Worm (Caenorhabditis elegans) whole organism, L4 larva: Measurements from ENCODE around the gene T28F3.11.

Experiments used
- F44E2.7 ChIP-seq: fragments of 200-800 bp; sonication (Bioruptor generic); IDR thresholded peaks from 2 replicates; pipeline ENCODE4 v2.1.2; 2022; ENCODE audit warnings: missing genetic modification characterization, missing compliant biosample characterization
- T20F7.1 ChIP-seq: fragments of 200-800 bp; sonication (Bioruptor generic); optimal IDR thresholded peaks from 2 replicates; lab custom pipeline; 2018; ENCODE audit warnings: mild to moderate bottlenecking, missing genetic modification characterization, missing compliant biosample characterization
- Y105C5A.15 ChIP-seq: fragments of 200-800 bp; sonication (Bioruptor generic); IDR thresholded peaks from 2 replicates; pipeline ENCODE4 v1.3.6; 2022; ENCODE audit warnings: missing genetic modification characterization, missing compliant biosample characterization
- Y5F2A.4 ChIP-seq: fragments of 200-800 bp; sonication (Bioruptor generic); optimal IDR thresholded peaks from 2 replicates; lab custom pipeline; 2018; ENCODE audit warnings: mild to moderate bottlenecking, missing genetic modification characterization, missing compliant biosample characterization
- Y75B8A.6 ChIP-seq: fragments of 200-800 bp; sonication (Bioruptor generic); IDR thresholded peaks from 2 replicates; pipeline ENCODE4 v1.3.6; 2022; ENCODE audit warnings: missing genetic modification reagents, missing genetic modification characterization, missing compliant biosample characterization
- aha-1 ChIP-seq: fragments of 150-350 bp; peaks from one replicate; lab custom pipeline; 2014; ENCODE audit warnings: missing biosample characterization, missing genetic modification characterization
- aly-2 ChIP-seq: sonication (generic microtip); optimal IDR thresholded peaks from 2 replicates; lab custom pipeline; 2018; ENCODE audit warnings: missing biosample characterization, missing genetic modification characterization
- ama-1 ChIP-seq: fragments of 150-350 bp; optimal IDR thresholded peaks from 2 replicates; lab custom pipeline; 2014; ENCODE audit warnings: inconsistent platforms, mixed read lengths
- arid-1 ChIP-seq: fragments of 200-800 bp; sonication (Bioruptor generic); conservative IDR thresholded peaks from 2 replicates; pipeline ENCODE4 v1.3.6; 2022; ENCODE audit warnings: missing genetic modification reagents, missing genetic modification characterization, missing compliant biosample characterization
- ctbp-1 ChIP-seq: fragments of 200-800 bp; sonication (Bioruptor generic); IDR thresholded peaks from 2 replicates; pipeline ENCODE4 v1.3.6; 2022; ENCODE audit warnings: missing genetic modification reagents, missing genetic modification characterization, missing compliant biosample characterization
- daf-16 ChIP-seq, 3 experiments: sonication (generic microtip); optimal IDR thresholded peaks; 2 replicates each; lab custom pipeline; 2016 to 2017; ENCODE audit warnings: missing genetic modification characterization in 3 of 3, missing genetic modification reagents in 3 of 3, mild to moderate bottlenecking in 2 of 3, missing compliant biosample characterization in 2 of 3, missing biosample characterization in 1 of 3, moderate library complexity in 1 of 3
- daf-19 ChIP-seq: fragments of 200-800 bp; sonication (Bioruptor generic); conservative IDR thresholded peaks from 2 replicates; pipeline ENCODE4 v1.3.6; 2022; ENCODE audit warnings: missing genetic modification characterization, missing compliant biosample characterization
- daf-8 ChIP-seq: fragments of 200-800 bp; sonication (Bioruptor generic); IDR thresholded peaks from 2 replicates; pipeline ENCODE4 v1.3.6; 2022; ENCODE audit warnings: missing genetic modification characterization, missing compliant biosample characterization
- duxl-1 ChIP-seq: sonication (generic microtip); optimal IDR thresholded peaks from 2 replicates; lab custom pipeline; 2016; ENCODE audit warnings: mild to moderate bottlenecking, missing genetic modification characterization, moderate library complexity, missing compliant biosample characterization; ENCODE audit not compliant: poor library complexity
- dve-1 ChIP-seq: sonication (generic microtip); optimal IDR thresholded peaks from 2 replicates; lab custom pipeline; 2017; ENCODE audit warnings: antibody characterized with exemption, mild to moderate bottlenecking, missing genetic modification characterization, missing compliant biosample characterization; ENCODE audit not compliant: insufficient read depth
- egl-27 ChIP-seq: sonication (generic microtip); optimal IDR thresholded peaks from 3 replicates; lab custom pipeline; 2017; ENCODE audit warnings: missing biosample characterization, missing genetic modification reagents, missing genetic modification characterization
- egl-43 ChIP-seq: fragments of 200-800 bp; sonication (Bioruptor generic); IDR thresholded peaks from 2 replicates; pipeline ENCODE4 v1.3.6; 2022; ENCODE audit warnings: missing genetic modification reagents, missing genetic modification characterization, missing compliant biosample characterization
- fos-1 ChIP-seq: fragments of 150-350 bp; optimal IDR thresholded peaks from 2 replicates; lab custom pipeline; 2014; ENCODE audit warnings: missing biosample characterization, missing genetic modification characterization
- hif-1 ChIP-seq, 2 experiments: sonication (generic microtip); optimal IDR thresholded peaks; 2 replicates each; lab custom pipeline; 2016 to 2017; ENCODE audit warnings: missing compliant biosample characterization in 2 of 2, missing genetic modification characterization in 2 of 2, missing genetic modification reagents in 2 of 2, missing genotype in 2 of 2, mild to moderate bottlenecking in 1 of 2
- lim-7 ChIP-seq: fragments of 200-800 bp; sonication (Bioruptor generic); IDR thresholded peaks from 2 replicates; pipeline ENCODE4 v1.3.6; 2022; ENCODE audit warnings: missing genetic modification characterization, missing compliant biosample characterization
- lin-13 ChIP-seq: fragments of 150-350 bp; optimal IDR thresholded peaks from 2 replicates; lab custom pipeline; 2014; ENCODE audit warnings: missing biosample characterization, missing genetic modification reagents, missing genetic modification characterization
- lin-38 ChIP-seq: fragments of 200-800 bp; sonication (Bioruptor generic); IDR thresholded peaks from 2 replicates; pipeline ENCODE4 v1.3.6; 2022; ENCODE audit warnings: missing genetic modification reagents, missing genetic modification characterization, missing compliant biosample characterization
- lsy-2 ChIP-seq, 2 experiments: fragments of 150-350 bp in 1 of 2; sonication (generic microtip) in 1 of 2; optimal IDR thresholded peaks; 2 replicates each; lab custom pipeline; 2014 to 2017; ENCODE audit warnings: missing biosample characterization in 2 of 2, missing genetic modification characterization in 2 of 2
- mdt-29 ChIP-seq: fragments of 200-800 bp; sonication (Bioruptor generic); IDR thresholded peaks from 2 replicates; pipeline ENCODE4 v1.3.6; 2022; ENCODE audit warnings: missing genetic modification reagents, missing genetic modification characterization, missing compliant biosample characterization
- mep-1 ChIP-seq: fragments of 150-350 bp; sonication (generic microtip); optimal IDR thresholded peaks from 3 replicates; lab custom pipeline; 2014; ENCODE audit warnings: missing biosample characterization, missing genetic modification characterization
- mes-2 ChIP-seq: sonication (generic microtip); optimal IDR thresholded peaks from 2 replicates; lab custom pipeline; 2016; ENCODE audit warnings: missing genotype, mild to moderate bottlenecking, missing genetic modification characterization, missing compliant biosample characterization; ENCODE audit not compliant: poor library complexity, severe bottlenecking
- mxl-2 ChIP-seq: fragments of 200-800 bp; sonication (Bioruptor generic); conservative IDR thresholded peaks from 2 replicates; pipeline ENCODE4 v1.3.6; 2022; ENCODE audit warnings: missing genetic modification reagents, missing genetic modification characterization, missing compliant biosample characterization
- nhr-25 ChIP-seq: sonication (generic microtip); optimal IDR thresholded peaks from 2 replicates; lab custom pipeline; 2017; ENCODE audit warnings: missing genetic modification characterization, mild to moderate bottlenecking, missing compliant biosample characterization, antibody characterized with exemption, moderate library complexity, borderline replicate concordance; ENCODE audit not compliant: insufficient read depth
- nhr-28 ChIP-seq: fragments of 150-350 bp; optimal IDR thresholded peaks from 2 replicates; lab custom pipeline; 2014; ENCODE audit warnings: missing biosample characterization, missing genetic modification characterization
- rbr-2 ChIP-seq: sonication (generic microtip); optimal IDR thresholded peaks from 2 replicates; lab custom pipeline; 2016; ENCODE audit warnings: missing genotype, missing genetic modification characterization, missing compliant biosample characterization
- saeg-2 ChIP-seq: fragments of 200-800 bp; sonication (Bioruptor generic); IDR thresholded peaks from 2 replicates; pipeline ENCODE4 v1.3.6; 2022; ENCODE audit warnings: missing genetic modification reagents, missing genetic modification characterization, missing compliant biosample characterization
- snpc-1.2 ChIP-seq: fragments of 200-800 bp; sonication (Bioruptor generic); IDR thresholded peaks from 2 replicates; pipeline ENCODE4 v1.3.6; 2022; ENCODE audit warnings: missing genetic modification reagents, missing genetic modification characterization, missing compliant biosample characterization
- unc-62 ChIP-seq, 3 experiments: fragments of 150-350 bp in 1 of 3; sonication (generic microtip); optimal IDR thresholded peaks in 2 of 3; peaks in 1 of 3; 1 replicate in 1 of 3; 2 replicates in 2 of 3; lab custom pipeline; 2014 to 2017; ENCODE audit warnings: missing biosample characterization in 3 of 3, missing genetic modification characterization in 3 of 3, missing genetic modification reagents in 3 of 3, missing genotype in 1 of 3
- vab-7 ChIP-seq: fragments of 200-800 bp; sonication (Bioruptor generic); IDR thresholded peaks from 2 replicates; pipeline ENCODE4 v1.3.6; 2022; ENCODE audit warnings: missing genetic modification reagents, missing genetic modification characterization, missing compliant biosample characterization
- ztf-7 ChIP-seq: fragments of 150-350 bp; optimal IDR thresholded peaks from 2 replicates; lab custom pipeline; 2014; ENCODE audit warnings: missing biosample characterization, missing genetic modification characterization

The T28F3.11 gene

DNA sequence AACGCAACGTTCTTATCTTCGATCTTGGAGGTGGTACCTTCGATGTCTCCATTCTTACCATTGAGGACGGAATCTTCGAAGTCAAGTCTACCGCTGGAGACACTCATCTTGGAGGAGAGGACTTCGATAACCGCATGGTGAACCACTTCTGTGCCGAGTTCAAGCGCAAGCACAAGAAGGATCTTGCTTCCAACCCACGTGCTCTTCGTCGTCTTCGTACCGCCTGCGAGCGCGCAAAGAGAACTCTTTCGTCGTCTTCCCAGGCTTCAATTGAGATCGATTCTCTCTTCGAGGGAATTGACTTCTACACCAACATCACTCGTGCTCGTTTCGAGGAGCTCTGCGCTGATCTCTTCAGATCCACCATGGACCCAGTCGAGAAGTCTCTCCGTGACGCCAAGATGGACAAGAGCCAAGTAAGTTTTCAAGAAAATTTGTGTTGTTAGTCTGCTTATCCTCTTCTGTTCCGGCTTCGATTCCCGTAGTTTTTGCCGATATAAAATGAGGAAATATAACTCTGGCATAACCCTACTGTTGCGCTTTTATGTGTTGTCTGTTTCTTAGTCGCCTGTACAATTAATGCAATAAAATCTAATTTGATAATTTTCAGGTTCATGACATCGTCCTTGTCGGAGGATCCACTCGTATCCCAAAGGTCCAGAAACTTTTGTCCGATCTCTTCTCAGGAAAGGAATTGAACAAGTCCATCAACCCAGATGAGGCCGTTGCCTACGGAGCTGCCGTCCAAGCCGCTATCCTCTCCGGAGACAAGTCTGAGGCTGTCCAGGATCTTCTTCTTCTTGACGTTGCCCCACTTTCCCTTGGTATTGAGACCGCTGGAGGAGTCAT lies 11.7 kb downstream of the T28F3.11 start (continued):
- TF ChIP-seq unc-62 (GFP tag; optimal IDR thresholded peaks at IDR 0.05 in 1 of 2; lab: Kevin White, UChicago) (no peak), unc-62 (tag; optimal IDR thresholded peaks at IDR 0.05; lab: Kevin White, UChicago) (no peak), lin-38 (GFP tag; lab: Robert Waterston, UW) (peak; percentile 27; the same call in 1 of the 2 replicates), nhr-25 (tag; lab: Kevin White, UChicago) (no peak), mxl-2 (GFP tag; lab: Robert Waterston, UW) (no peak), T20F7.1 (no peak), ctbp-1 (peak; percentile 34; the same call in 1 of the 2 replicates), rbr-2 (no peak), lin-13 (peak; percentile 17), saeg-2 (GFP tag; lab: Robert Waterston, UW) (0 out of 2 replicates have a peak, but pooled peaks have one; percentile 32), mes-2 (tag; lab: Kevin White, UChicago) (no peak), lsy-2 (tag; optimal IDR thresholded peaks at IDR 0.05; lab: Kevin White, UChicago) (peak in 1 of 2 experiments; percentile 41), daf-16 (GFP tag; optimal IDR thresholded peaks at IDR 0.05; lab: Kevin White, UChicago) (no peak), daf-16 (tag; optimal IDR thresholded peaks at IDR 0.05; lab: Kevin White, UChicago) (peak; percentile 12), Y105C5A.15 (peak; percentile 15; the same call in 1 of the 2 replicates), egl-27 (tag; lab: Kevin White, UChicago) (no peak), daf-8 (GFP tag; lab: Robert Waterston, UW) (no peak), F44E2.7 (GFP tag; lab: Robert Waterston, UW) (peak; percentile 19; the same call in 1 of the 2 replicates), egl-43 (GFP tag; lab: Robert Waterston, UW) (0 out of 2 replicates have a peak, but pooled peaks have one; percentile 50), mdt-29 (GFP tag; lab: Robert Waterston, UW) (0 out of 2 replicates have a peak, but pooled peaks have one; percentile 7), aly-2 (tag; lab: Kevin White, UChicago) (peak; percentile 81), fos-1 (tag; lab: Kevin White, UChicago) (no peak), mep-1 (tag; lab: Kevin White, UChicago) (peak; percentile 14), dve-1 (tag; lab: Kevin White, UChicago) (no peak)

DNA sequence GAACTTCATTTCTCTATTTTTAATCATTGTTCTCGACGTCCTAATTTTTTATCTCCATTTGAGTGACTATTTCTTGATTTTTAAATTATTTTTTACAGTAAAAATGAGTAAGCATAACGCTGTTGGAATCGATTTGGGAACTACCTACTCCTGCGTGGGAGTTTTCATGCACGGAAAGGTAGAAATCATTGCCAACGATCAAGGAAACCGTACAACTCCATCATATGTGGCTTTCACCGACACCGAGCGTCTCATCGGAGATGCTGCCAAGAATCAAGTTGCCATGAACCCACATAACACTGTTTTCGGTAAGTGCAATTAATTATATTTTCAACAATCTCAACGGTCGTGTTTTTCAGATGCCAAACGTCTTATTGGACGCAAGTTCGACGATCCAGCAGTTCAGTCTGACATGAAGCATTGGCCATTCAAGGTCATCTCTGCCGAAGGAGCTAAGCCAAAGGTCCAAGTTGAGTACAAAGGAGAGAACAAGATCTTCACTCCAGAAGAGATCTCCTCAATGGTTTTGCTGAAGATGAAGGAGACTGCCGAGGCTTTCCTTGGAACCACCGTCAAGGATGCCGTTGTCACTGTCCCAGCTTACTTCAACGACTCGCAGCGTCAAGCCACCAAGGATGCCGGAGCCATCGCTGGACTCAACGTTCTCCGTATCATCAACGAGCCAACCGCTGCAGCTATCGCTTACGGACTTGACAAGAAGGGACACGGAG lies 12.5 kb downstream of the T28F3.11 start, which contains the start of gene hsp-1:
Gene hsp-1, plus strand, starts transcription at position 99 of the 731 bp plus-strand sequence.
- peak; percentile 74 for TF ChIP-seq lim-7 (GFP tag; lab: Robert Waterston, UW)
- peak; percentile 82 for TF ChIP-seq ama-1 (lab: Kevin White, UChicago)
- TF ChIP-seq daf-19 (GFP tag; lab: Robert Waterston, UW): peak; percentile 54; the same call in 1 of the 2 replicates
- no peak for TF ChIP-seq egl-27 (tag; lab: Kevin White, UChicago)
- TF ChIP-seq aha-1 (tag; lab: Kevin White, UChicago): peak; percentile 96
- TF ChIP-seq ztf-7 (tag; lab: Kevin White, UChicago): no peak
- TF ChIP-seq egl-43 (GFP tag; lab: Robert Waterston, UW): peak; percentile 3; the same call in 1 of the 2 replicates
- TF ChIP-seq mxl-2 (GFP tag; lab: Robert Waterston, UW): 0 out of 2 replicates have a peak, but pooled peaks have one; percentile 2
- peak; percentile 33; the same call in 1 of the 2 replicates for TF ChIP-seq Y75B8A.6
- TF ChIP-seq duxl-1: peak; percentile 4
- peak in 1 of 2 experiments; percentile 23 for TF ChIP-seq unc-62 (GFP tag; optimal IDR thresholded peaks at IDR 0.05 in 1 of 2; lab: Kevin White, UChicago)
- TF ChIP-seq unc-62 (tag; optimal IDR thresholded peaks at IDR 0.05; lab: Kevin White, UChicago): no peak
- TF ChIP-seq hif-1 (tag; optimal IDR thresholded peaks at IDR 0.05; lab: Kevin White, UChicago): no peak
- TF ChIP-seq Y5F2A.4 (GFP tag; lab: Kevin White, UChicago): no peak
- TF ChIP-seq mdt-29 (GFP tag; lab: Robert Waterston, UW): 0 out of 2 replicates have a peak, but pooled peaks have one; percentile 35
- TF ChIP-seq vab-7 (GFP tag; lab: Robert Waterston, UW): peak; percentile 67; the same call in 1 of the 2 replicates
- no peak for TF ChIP-seq nhr-28 (tag; lab: Kevin White, UChicago)
- TF ChIP-seq daf-16 (GFP tag; optimal IDR thresholded peaks at IDR 0.05; lab: Kevin White, UChicago): peak in 1 of 2 experiments; percentile 2
- TF ChIP-seq daf-16 (tag; optimal IDR thresholded peaks at IDR 0.05; lab: Kevin White, UChicago): no peak
- 0 out of 2 replicates have a peak, but pooled peaks have one; percentile 70 for TF ChIP-seq snpc-1.2
- peak; percentile 58; the same call in 1 of the 2 replicates for TF ChIP-seq arid-1
